Fruit fly (Drosophila melanogaster): ENCODE measurements around the gene Cpr76Bc.

DNA sequence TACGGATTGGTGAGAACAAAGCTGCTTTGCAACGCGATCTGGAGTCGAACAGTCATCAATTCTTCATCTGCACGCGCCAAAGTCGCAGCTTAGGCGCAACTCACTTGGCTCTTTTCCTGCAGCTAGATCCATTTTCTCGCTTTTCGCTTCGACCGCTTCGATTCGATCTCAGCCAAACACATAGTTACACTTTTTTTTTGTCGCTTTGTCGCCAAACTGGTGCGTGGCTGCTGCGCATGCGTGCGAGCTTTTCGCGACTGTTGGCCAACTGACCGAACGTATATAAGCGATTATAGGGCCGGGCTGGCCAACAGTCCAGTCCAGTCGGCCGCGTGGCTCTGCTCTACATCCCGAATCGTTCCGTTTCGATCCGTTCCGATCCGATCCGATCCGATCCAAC, 11.7 kb downstream of the Cpr76Bc start, which contains the start of gene Cpr76Bd:
- TF ChIP-seq Dll (optimal IDR thresholded peaks at IDR 0.05) (no peak), CG8478 (optimal IDR thresholded peaks at IDR 0.05) (no peak)

All from whole organism.